Worm (Caenorhabditis elegans): ENCODE measurements around the gene dlat-1.

dlat-1 gene

ce11 chrV:14484582-14484981 is 37.5 kb upstream of the dlat-1 start, which contains the start of gene R02D5.4:
Gene R02D5.4, minus strand, starts transcription at chrV:14484682.
- TF ChIP-seq nhr-6 (tag; optimal IDR thresholded peaks at IDR 0.05), result no peak
- no peak for TF ChIP-seq mdl-1 (tag; optimal IDR thresholded peaks at IDR 0.05)

ce11 chrV:14482728-14483210 is 35.7 kb upstream of the dlat-1 start, which contains the start of gene R02D5.3:
Gene R02D5.3, plus strand, starts transcription at chrV:14483160.
- TF ChIP-seq mab-5 (tag; optimal IDR thresholded peaks at IDR 0.05), result no peak
- no peak for TF ChIP-seq nhr-6 (tag; optimal IDR thresholded peaks at IDR 0.05)
- peak; percentile 96 for TF ChIP-seq fos-1 (tag; optimal IDR thresholded peaks at IDR 0.05)
- TF ChIP-seq skn-1 (tag; optimal IDR thresholded peaks at IDR 0.05), result peak; percentile 61

ce11 chrV:14481987-14482386 is 34.9 kb upstream of the dlat-1 start, which contains the start of gene R02D5.10:
Gene R02D5.10, plus strand, starts transcription at chrV:14482287.
- no peak for TF ChIP-seq ztf-1 (GFP tag; conservative IDR thresholded peaks at IDR 0.05)
- TF ChIP-seq lin-11 (tag; optimal IDR thresholded peaks at IDR 0.05), result no peak
- no peak for TF ChIP-seq lin-13 (GFP tag; optimal IDR thresholded peaks at IDR 0.05)
- no peak for TF ChIP-seq nhr-21 (tag; optimal IDR thresholded peaks at IDR 0.05)
- TF ChIP-seq elt-3 (tag; optimal IDR thresholded peaks at IDR 0.05), result no peak
- TF ChIP-seq sem-4 (tag; optimal IDR thresholded peaks at IDR 0.05), result no peak
- no peak for TF ChIP-seq mdl-1 (tag; optimal IDR thresholded peaks at IDR 0.05)
- TF ChIP-seq ama-1 (optimal IDR thresholded peaks at IDR 0.05), result no peak
- TF ChIP-seq nhr-11 (tag; optimal IDR thresholded peaks at IDR 0.05), result no peak
- TF ChIP-seq unc-55 (GFP tag; optimal IDR thresholded peaks at IDR 0.05), result no peak
- TF ChIP-seq unc-39 (tag; optimal IDR thresholded peaks at IDR 0.05), result no peak
- TF ChIP-seq peb-1 (tag; optimal IDR thresholded peaks at IDR 0.05), result no peak
- no peak for TF ChIP-seq lsy-2 (tag; optimal IDR thresholded peaks at IDR 0.05)
- TF ChIP-seq aly-2 (tag; optimal IDR thresholded peaks at IDR 0.05), result no peak
- no peak for TF ChIP-seq dmd-4 (tag; optimal IDR thresholded peaks at IDR 0.05)

- TF ChIP-seq elt-3 (tag; optimal IDR thresholded peaks at IDR 0.05) (no peak), R02D3.7 (tag; optimal IDR thresholded peaks at IDR 0.05) (no peak), sem-4 (tag; optimal IDR thresholded peaks at IDR 0.05) (no peak), blmp-1 (tag; optimal IDR thresholded peaks at IDR 0.05; ENCODE audit: insufficient read depth) (no peak), nhr-129 (tag; optimal IDR thresholded peaks at IDR 0.05) (no peak), gmeb-1 (tag; optimal IDR thresholded peaks at IDR 0.05) (no peak), egl-27 (tag; optimal IDR thresholded peaks at IDR 0.05) (no peak), aly-2 (tag; optimal IDR thresholded peaks at IDR 0.05) (no peak), nhr-77 (tag; optimal IDR thresholded peaks at IDR 0.05) (no peak), sma-3 (GFP tag; optimal IDR thresholded peaks at IDR 0.05) (no peak), ztf-1 (GFP tag; conservative IDR thresholded peaks at IDR 0.05) (no peak), unc-39 (tag; optimal IDR thresholded peaks at IDR 0.05) (no peak), F13H6.1 (tag; optimal IDR thresholded peaks at IDR 0.05) (no peak), Y55F3AM.14 (GFP tag; optimal IDR thresholded peaks at IDR 0.05) (no peak)
Measured at ce11 chrV:14481401-14481800, 34.3 kb upstream of the dlat-1 start, which contains the start of gene R02D5.7. Gene R02D5.7, minus strand, starts transcription at chrV:14481501.

ce11 chrV:14480533-14480932 is 33.4 kb upstream of the dlat-1 start:
- TF ChIP-seq mab-5 (tag; optimal IDR thresholded peaks at IDR 0.05) (no peak), unc-55 (GFP tag; optimal IDR thresholded peaks at IDR 0.05) (no peak), nhr-25 (tag; optimal IDR thresholded peaks at IDR 0.05) (no peak), F13H6.1 (tag; optimal IDR thresholded peaks at IDR 0.05) (no peak)

ce11 chrV:14478979-14479378 is 31.9 kb upstream of the dlat-1 start, which contains the start of gene clec-55:
Gene clec-55, plus strand, starts transcription at chrV:14479279.
- TF ChIP-seq ztf-1 (GFP tag; conservative IDR thresholded peaks at IDR 0.05) (no peak), unc-55 (GFP tag; optimal IDR thresholded peaks at IDR 0.05) (no peak)

- TF ChIP-seq F13H6.1 (tag; optimal IDR thresholded peaks at IDR 0.05), result no peak
- no peak for TF ChIP-seq nhr-6 (tag; optimal IDR thresholded peaks at IDR 0.05)
- TF ChIP-seq crh-2 (tag; optimal IDR thresholded peaks at IDR 0.05), result peak; percentile 35
- TF ChIP-seq lin-11 (tag; optimal IDR thresholded peaks at IDR 0.05), result no peak
- no peak for TF ChIP-seq sma-9 (GFP tag; optimal IDR thresholded peaks at IDR 0.05)
- TF ChIP-seq sma-9 (tag; optimal IDR thresholded peaks at IDR 0.05), result no peak
Measured at ce11 chrV:14476680-14477079, 29.6 kb upstream of the dlat-1 start, which contains the start of gene clec-54. Gene clec-54, plus strand, starts transcription at chrV:14476903.
